Fruit fly (Drosophila melanogaster) whole organism, embryonic: Measurements from ENCODE around the gene CG43347.

Source experiments
- Adf1 ChIP-seq: fragments of 200-800 bp; sonication (Bioruptor generic); IDR thresholded peaks from 2 replicates; pipeline ENCODE4 v1.3.6; 2022; ENCODE audit warnings: missing biosample characterization, missing genetic modification characterization
- B-H2 ChIP-seq: fragments of 200-800 bp; sonication (Bioruptor generic); optimal IDR thresholded peaks from 2 replicates; lab custom pipeline; 2018; ENCODE audit warnings: missing biosample characterization, mild to moderate bottlenecking, missing genetic modification characterization
- CG10654 ChIP-seq: fragments of 200-800 bp; sonication (Bioruptor generic); optimal IDR thresholded peaks from 2 replicates; lab custom pipeline; 2016; ENCODE audit warnings: missing biosample characterization, missing genetic modification characterization
- CG11560 ChIP-seq: fragments of 200-800 bp; sonication (Bioruptor generic); IDR thresholded peaks from 3 replicates; pipeline ENCODE4 v1.3.6; 2022; ENCODE audit warnings: missing biosample characterization, missing genetic modification characterization
- CG12104 ChIP-seq: fragments of 200-800 bp; sonication (Bioruptor generic); optimal IDR thresholded peaks from 3 replicates; lab custom pipeline; 2016; ENCODE audit warnings: missing biosample characterization, missing genetic modification characterization
- CG12155 ChIP-seq: fragments of 200-800 bp; sonication (Bioruptor generic); optimal IDR thresholded peaks from 3 replicates; lab custom pipeline; 2016; ENCODE audit warnings: missing biosample characterization, missing genetic modification characterization
- CG15514 ChIP-seq: fragments of 200-800 bp; sonication (Bioruptor generic); optimal IDR thresholded peaks from 3 replicates; lab custom pipeline; 2017; ENCODE audit warnings: missing biosample characterization, missing genetic modification characterization, mild to moderate bottlenecking, moderate library complexity, missing genetic modification reagents
- CG18011 ChIP-seq: fragments of 200-800 bp; sonication (Bioruptor generic); optimal IDR thresholded peaks from 2 replicates; lab custom pipeline; 2017; ENCODE audit warnings: missing biosample characterization, missing genetic modification characterization, mild to moderate bottlenecking, moderate library complexity, missing genotype
- CG2678 ChIP-seq: fragments of 200-800 bp; sonication (Bioruptor generic); optimal IDR thresholded peaks from 3 replicates; lab custom pipeline; 2019; ENCODE audit warnings: missing biosample characterization, mild to moderate bottlenecking, missing genetic modification characterization, moderate library complexity
- CG34224 ChIP-seq: fragments of 200-800 bp; sonication (Bioruptor generic); IDR thresholded peaks from 3 replicates; pipeline ENCODE4 v1.3.6; 2022; ENCODE audit warnings: missing biosample characterization, missing genetic modification characterization; ENCODE audit not compliant: partially characterized antibody
- CG3838 ChIP-seq: fragments of 200-800 bp; sonication (Bioruptor generic); optimal IDR thresholded peaks from 3 replicates; lab custom pipeline; 2016; ENCODE audit warnings: missing biosample characterization, missing genetic modification characterization
- CG4282 ChIP-seq: fragments of 200-800 bp; sonication (Bioruptor generic); optimal IDR thresholded peaks from 2 replicates; lab custom pipeline; 2016; ENCODE audit warnings: missing biosample characterization, missing genetic modification characterization
- CG4360 ChIP-seq: fragments of 200-800 bp; sonication (Bioruptor generic); IDR thresholded peaks from 2 replicates; pipeline ENCODE4 v1.3.6; 2022; ENCODE audit warnings: missing biosample characterization, missing genetic modification characterization
- CG7928 ChIP-seq: fragments of 200-800 bp; sonication (Bioruptor generic); optimal IDR thresholded peaks from 2 replicates; lab custom pipeline; 2017; ENCODE audit warnings: missing biosample characterization, mild to moderate bottlenecking, missing genetic modification characterization
- Deaf1 ChIP-seq: fragments of 200-800 bp; optimal IDR thresholded peaks from 3 replicates; lab custom pipeline; 2019; ENCODE audit warnings: missing biosample characterization, mild to moderate bottlenecking, missing genetic modification characterization, moderate library complexity
- Dfd ChIP-seq, 2 experiments: fragments of >200 bp; optimal IDR thresholded peaks; 2 replicates each; lab custom pipeline; 2017; ENCODE audit warnings: missing biosample characterization in 2 of 2, missing genetic modification characterization in 2 of 2
- Drgx ChIP-seq: fragments of 200-800 bp; sonication (Bioruptor generic); IDR thresholded peaks from 2 replicates; pipeline ENCODE4 v1.3.6; 2022; ENCODE audit warnings: missing biosample characterization, missing genetic modification characterization
- Ets65A ChIP-seq: fragments of 200-800 bp; sonication (Bioruptor generic); peaks from one replicate; lab custom pipeline; 2016; ENCODE audit warnings: missing biosample characterization, missing genetic modification characterization
- HLH54F ChIP-seq: fragments of 200-800 bp; sonication (Bioruptor generic); optimal IDR thresholded peaks from 3 replicates; lab custom pipeline; 2016; ENCODE audit warnings: missing biosample characterization, missing genetic modification characterization
- Med ChIP-seq: fragments of 200-800 bp; sonication (Bioruptor generic); peaks from one replicate; lab custom pipeline; 2016; ENCODE audit warnings: missing biosample characterization, missing genetic modification characterization, mild to moderate bottlenecking, inconsistent platforms, moderate library complexity
- NC2α ChIP-seq: fragments of 200-800 bp; sonication (Bioruptor generic); optimal IDR thresholded peaks from 2 replicates; lab custom pipeline; 2016; ENCODE audit warnings: missing biosample characterization, missing genetic modification characterization
- NFAT ChIP-seq: fragments of 200-800 bp; sonication (Bioruptor generic); IDR thresholded peaks from 2 replicates; pipeline ENCODE4 v1.3.6; 2022; ENCODE audit warnings: missing biosample characterization, missing genetic modification characterization
- Neu2 ChIP-seq: fragments of 200-800 bp; sonication (Bioruptor generic); optimal IDR thresholded peaks from 3 replicates; lab custom pipeline; 2016; ENCODE audit warnings: missing biosample characterization, missing genetic modification characterization, borderline replicate concordance
- Rx ChIP-seq: fragments of 200-800 bp; sonication (Bioruptor generic); IDR thresholded peaks from 2 replicates; pipeline ENCODE4 v1.3.6; 2022; ENCODE audit warnings: missing biosample characterization, missing genetic modification characterization
- Trl ChIP-seq, 3 experiments: fragments of >200 bp in 2 of 3; fragments of 200-800 bp in 1 of 3; sonication (Bioruptor generic) in 1 of 3; optimal IDR thresholded peaks; 2 replicates in 1 of 3; 3 replicates in 2 of 3; lab custom pipeline; 2016 to 2017; ENCODE audit warnings: missing biosample characterization in 1 of 3, missing genetic modification characterization in 1 of 3
- bbx ChIP-seq: fragments of 200-800 bp; sonication (Bioruptor generic); IDR thresholded peaks from 2 replicates; pipeline ENCODE4 v1.3.6; 2022; ENCODE audit warnings: missing biosample characterization, missing genetic modification characterization; ENCODE audit not compliant: partially characterized antibody
- ewg ChIP-seq: fragments of 200-800 bp; sonication (Bioruptor generic); optimal IDR thresholded peaks from 3 replicates; lab custom pipeline; 2017; ENCODE audit warnings: mild to moderate bottlenecking, missing biosample characterization, missing genetic modification reagents, missing genetic modification characterization
- eyg ChIP-seq: fragments of 200-800 bp; sonication (Bioruptor generic); optimal IDR thresholded peaks from 3 replicates; lab custom pipeline; 2016; ENCODE audit warnings: missing biosample characterization, missing genetic modification characterization
- gsb ChIP-seq: fragments of 200-800 bp; sonication (Bioruptor generic); IDR thresholded peaks from 2 replicates; pipeline ENCODE4 v1.3.6; 2022; ENCODE audit warnings: missing biosample characterization, missing genetic modification characterization
- nmo ChIP-seq: fragments of 200-800 bp; sonication (Bioruptor generic); optimal IDR thresholded peaks from 2 replicates; lab custom pipeline; 2018; ENCODE audit warnings: missing biosample characterization, mild to moderate bottlenecking, missing genetic modification characterization, moderate library complexity
- nom ChIP-seq: fragments of 200-800 bp; sonication (Bioruptor generic); optimal IDR thresholded peaks from 2 replicates; lab custom pipeline; 2017; ENCODE audit warnings: missing biosample characterization, missing genetic modification characterization, mild to moderate bottlenecking, moderate library complexity, missing genetic modification reagents
- pzg ChIP-seq: fragments of 200-800 bp; sonication (Bioruptor generic); optimal IDR thresholded peaks from 3 replicates; lab custom pipeline; 2018; ENCODE audit warnings: missing biosample characterization, mild to moderate bottlenecking, missing genetic modification characterization, moderate library complexity
- ranshi ChIP-seq: fragments of 200-800 bp; sonication (Bioruptor generic); IDR thresholded peaks from 2 replicates; pipeline ENCODE4 v1.3.6; 2022; ENCODE audit warnings: missing biosample characterization, missing genetic modification characterization
- row ChIP-seq: fragments of 200-800 bp; sonication (Bioruptor generic); IDR thresholded peaks from 3 replicates; pipeline ENCODE4 v1.3.6; 2022; ENCODE audit warnings: missing biosample characterization, missing genetic modification characterization
- salm ChIP-seq: fragments of 200-800 bp; sonication (Bioruptor generic); optimal IDR thresholded peaks from 2 replicates; lab custom pipeline; 2018; ENCODE audit warnings: missing biosample characterization, mild to moderate bottlenecking, missing genetic modification characterization
- sens-2 ChIP-seq: fragments of 200-800 bp; sonication (Bioruptor generic); IDR thresholded peaks from 2 replicates; pipeline ENCODE4 v1.3.6; 2022; ENCODE audit warnings: missing biosample characterization, missing genetic modification characterization
- unc-4 ChIP-seq: fragments of 200-800 bp; sonication (Bioruptor generic); IDR thresholded peaks from 2 replicates; pipeline ENCODE4 v1.3.6; 2022; ENCODE audit warnings: missing biosample characterization, missing genetic modification characterization; ENCODE audit not compliant: partially characterized antibody

The CG43347 gene

dm6 chrX:10621202-10621990 lies 1.4 kb upstream of the CG43347 start (continued):
- TF ChIP-seq sens-2 (GFP tag; lab: Robert Waterston, UW), result no peak
- no peak for TF ChIP-seq gsb (GFP tag; lab: Robert Waterston, UW)
- peak; percentile 82 for TF ChIP-seq CG7928 (GFP tag; lab: Kevin White, UChicago)
- peak; percentile 31 for TF ChIP-seq B-H2 (GFP tag; lab: Kevin White, UChicago)
- peak; percentile 8 for TF ChIP-seq CG15514 (GFP tag; lab: Kevin White, UChicago)
- peak; percentile 77 for TF ChIP-seq Ets65A (GFP tag; lab: Kevin White, UChicago)
- TF ChIP-seq CG12104 (GFP tag; lab: Kevin White, UChicago), result no peak
- no peak for TF ChIP-seq NC2α
- no peak for TF ChIP-seq nmo (GFP tag; lab: Kevin White, UChicago)
- no peak for TF ChIP-seq CG10654
- no peak for TF ChIP-seq eyg (GFP tag; lab: Kevin White, UChicago)
- peak; percentile 39; the same call in 1 of the 3 replicates for TF ChIP-seq row (GFP tag; lab: Robert Waterston, UW)
- TF ChIP-seq CG12155 (GFP tag; lab: Kevin White, UChicago), result peak; percentile 61
- TF ChIP-seq NFAT (GFP tag; lab: Robert Waterston, UW), result peak; percentile 17; the same call in 1 of the 2 replicates
- no peak for TF ChIP-seq HLH54F
- TF ChIP-seq CG34224 (GFP tag; lab: Robert Waterston, UW), result no peak
- no peak for TF ChIP-seq ranshi (GFP tag; lab: Robert Waterston, UW)
- TF ChIP-seq Rx (GFP tag; lab: Robert Waterston, UW), result no peak
- peak; percentile 95 for TF ChIP-seq Adf1 (GFP tag; lab: Robert Waterston, UW)
- no peak for TF ChIP-seq salm (tag; lab: Kevin White, UChicago)
- no peak for TF ChIP-seq Neu2
- TF ChIP-seq CG3838 (GFP tag; lab: Kevin White, UChicago), result peak; percentile 94
- TF ChIP-seq unc-4, result 0 out of 2 replicates have a peak, but pooled peaks have one; percentile 14
- no peak for TF ChIP-seq bbx (GFP tag; lab: Robert Waterston, UW)
- TF ChIP-seq nom (GFP tag; lab: Kevin White, UChicago), result no peak
- TF ChIP-seq Dfd (GFP tag; optimal IDR thresholded peaks at IDR 0.05; lab: Kevin White, UChicago), result no peak
- TF ChIP-seq CG4282 (GFP tag; lab: Kevin White, UChicago), result no peak
- TF ChIP-seq pzg (GFP tag; lab: Kevin White, UChicago), result peak; percentile 18
- no peak for TF ChIP-seq CG11560 (tag; lab: Robert Waterston, UW)
- no peak for TF ChIP-seq Drgx (GFP tag; lab: Robert Waterston, UW)
- no peak for TF ChIP-seq CG18011 (GFP tag; lab: Kevin White, UChicago)
- TF ChIP-seq Med (GFP tag; lab: Kevin White, UChicago), result peak; percentile 53
- peak; percentile 23 to 54 for TF ChIP-seq Trl (optimal IDR thresholded peaks at IDR 0.05; lab: Kevin White, UChicago)
- TF ChIP-seq Trl (GFP tag; optimal IDR thresholded peaks at IDR 0.05; lab: Kevin White, UChicago), result no peak
- TF ChIP-seq ewg (GFP tag; lab: Kevin White, UChicago), result peak; percentile 95

- TF ChIP-seq CG2678 (tag; lab: Kevin White, UChicago), result no peak
- peak; percentile 31; the same call in 1 of the 2 replicates for TF ChIP-seq CG4360
These were observed 1.5 kb downstream of the CG43347 start for dm6 chrX:10618491-10618890.

- TF ChIP-seq Ets65A (GFP tag; lab: Kevin White, UChicago), result peak; percentile 47
- no peak for TF ChIP-seq Deaf1
- TF ChIP-seq Med (GFP tag; lab: Kevin White, UChicago), result peak; percentile 16
These were observed 4.8 kb downstream of the CG43347 start for dm6 chrX:10615215-10615614.
